Worm (Caenorhabditis elegans) whole organism, early embryonic: ENCODE measurements around the gene F22E12.3.

Experiments
- F13C5.2 ChIP-seq: sonication (generic microtip); optimal IDR thresholded peaks from 2 replicates; lab custom pipeline; 2017; ENCODE audit warnings: mild to moderate bottlenecking, missing genetic modification characterization, inconsistent platforms, missing compliant biosample characterization
- ama-1 ChIP-seq: fragments of 150-350 bp; optimal IDR thresholded peaks from 2 replicates; lab custom pipeline; 2014
- flt-1 ChIP-seq: fragments of 200-800 bp; sonication (Bioruptor generic); IDR thresholded peaks from 2 replicates; pipeline ENCODE4 v1.3.6; 2022; ENCODE audit warnings: missing genetic modification characterization, missing compliant biosample characterization
- hmg-4 ChIP-seq: fragments of 200-800 bp; sonication (Bioruptor generic); optimal IDR thresholded peaks from 2 replicates; lab custom pipeline; 2018; ENCODE audit warnings: mild to moderate bottlenecking, missing genetic modification characterization, missing compliant biosample characterization
- sea-1 ChIP-seq: fragments of 200-800 bp; sonication (Bioruptor generic); conservative IDR thresholded peaks from 2 replicates; pipeline ENCODE4 v1.3.6; 2022; ENCODE audit warnings: missing genetic modification characterization, missing compliant biosample characterization
- tbx-37 ChIP-seq: fragments of 200-800 bp; sonication (Bioruptor generic); conservative IDR thresholded peaks from 2 replicates; pipeline ENCODE4 v1.3.6; 2022; ENCODE audit warnings: missing genetic modification reagents, missing genetic modification characterization, missing compliant biosample characterization

DNA sequence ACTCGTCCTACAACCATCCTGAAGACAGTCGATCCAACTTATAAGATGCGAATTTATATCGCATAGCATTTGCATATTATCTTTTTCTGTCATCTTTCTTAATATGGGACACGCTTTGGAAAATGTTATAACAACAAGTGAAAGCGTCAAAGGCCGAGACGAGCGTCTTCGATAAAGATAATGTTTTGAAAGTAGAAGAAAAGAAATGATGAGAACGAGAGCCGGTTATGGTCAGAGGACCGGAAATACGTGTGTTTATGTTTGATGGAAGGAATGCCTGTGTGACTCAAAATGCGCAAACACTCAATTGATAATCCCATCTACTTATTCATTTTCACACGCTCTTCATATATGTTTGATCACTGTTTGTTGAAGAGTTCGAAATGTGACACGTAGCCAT is 39.8 kb upstream of the F22E12.3 start, which contains the start of gene C35A5.11:
- TF ChIP-seq flt-1 (GFP tag; lab: Robert Waterston, UW): no peak
- TF ChIP-seq F13C5.2 (tag; lab: Kevin White, UChicago): no peak
- no peak for TF ChIP-seq ama-1 (lab: Kevin White, UChicago)
- no peak for TF ChIP-seq sea-1
- TF ChIP-seq hmg-4 (GFP tag; lab: Kevin White, UChicago): no peak
- TF ChIP-seq tbx-37 (GFP tag; lab: Robert Waterston, UW): no peak
